Worm (Caenorhabditis elegans) whole organism, mixed stage, embryonic: ENCODE data around the gene Y57E12AL.2.

Source experiments
- M03D4.4 ChIP-seq: sonication (generic microtip); optimal IDR thresholded peaks from 2 replicates; lab custom pipeline; 2017; ENCODE audit warnings: mild to moderate bottlenecking, missing genetic modification characterization, missing compliant biosample characterization
- bed-3 ChIP-seq: fragments of 200-800 bp; sonication (Bioruptor generic); optimal IDR thresholded peaks from 3 replicates; lab custom pipeline; 2018; ENCODE audit warnings: mild to moderate bottlenecking, missing genetic modification characterization, moderate library complexity, missing compliant biosample characterization
- blmp-1 ChIP-seq: fragments of 150-350 bp; optimal IDR thresholded peaks from 2 replicates; lab custom pipeline; 2014; ENCODE audit warnings: missing biosample characterization, missing genetic modification characterization
- ceh-39 ChIP-seq: fragments of 150-350 bp; optimal IDR thresholded peaks from 2 replicates; lab custom pipeline; 2014; ENCODE audit warnings: missing biosample characterization, missing genetic modification characterization
- ceh-43 ChIP-seq: fragments of 200-800 bp; sonication (Bioruptor generic); optimal IDR thresholded peaks from 2 replicates; lab custom pipeline; 2018; ENCODE audit warnings: mild to moderate bottlenecking, missing genetic modification characterization, moderate library complexity, missing compliant biosample characterization
- ces-1 ChIP-seq: fragments of 150-350 bp; optimal IDR thresholded peaks from 2 replicates; lab custom pipeline; 2014; ENCODE audit warnings: missing biosample characterization, missing genetic modification reagents, missing genetic modification characterization
- cnd-1 ChIP-seq: fragments of 200-800 bp; sonication (Bioruptor generic); optimal IDR thresholded peaks from 2 replicates; lab custom pipeline; 2018; ENCODE audit warnings: mild to moderate bottlenecking, missing genetic modification characterization, missing compliant biosample characterization
- elt-1 ChIP-seq: sonication (generic microtip); optimal IDR thresholded peaks from 2 replicates; lab custom pipeline; 2017; ENCODE audit warnings: missing genetic modification characterization, mild to moderate bottlenecking, missing compliant biosample characterization, antibody characterized with exemption, moderate library complexity, borderline replicate concordance; ENCODE audit not compliant: insufficient read depth
- elt-3 ChIP-seq: fragments of 150-350 bp; optimal IDR thresholded peaks from 2 replicates; lab custom pipeline; 2014; ENCODE audit warnings: missing biosample characterization, missing genetic modification characterization
- ham-2 ChIP-seq: fragments of 200-800 bp; sonication (Bioruptor generic); optimal IDR thresholded peaks from 2 replicates; lab custom pipeline; 2018; ENCODE audit warnings: mild to moderate bottlenecking, missing genetic modification characterization, missing compliant biosample characterization
- lin-13 ChIP-seq: fragments of 150-350 bp; optimal IDR thresholded peaks from 2 replicates; lab custom pipeline; 2014; ENCODE audit warnings: missing biosample characterization, missing genetic modification characterization
- lin-32 ChIP-seq: fragments of 200-800 bp; sonication (Bioruptor generic); optimal IDR thresholded peaks from 2 replicates; lab custom pipeline; 2018; ENCODE audit warnings: mild to moderate bottlenecking, missing genetic modification characterization, missing compliant biosample characterization
- lsy-2 ChIP-seq: fragments of 150-350 bp; optimal IDR thresholded peaks from 2 replicates; lab custom pipeline; 2014; ENCODE audit warnings: missing biosample characterization, missing genetic modification characterization
- mab-5 ChIP-seq: fragments of 150-350 bp; optimal IDR thresholded peaks from 2 replicates; lab custom pipeline; 2014; ENCODE audit warnings: missing biosample characterization, missing genetic modification characterization
- mep-1 ChIP-seq: fragments of 150-350 bp; optimal IDR thresholded peaks from 2 replicates; lab custom pipeline; 2017; ENCODE audit warnings: missing biosample characterization, missing genetic modification reagents, missing genetic modification characterization, inconsistent platforms
- nhr-12 ChIP-seq: fragments of 150-350 bp; optimal IDR thresholded peaks from 2 replicates; lab custom pipeline; 2014; ENCODE audit warnings: missing biosample characterization, missing genetic modification characterization
- nhr-2 ChIP-seq: fragments of 150-350 bp; optimal IDR thresholded peaks from 2 replicates; lab custom pipeline; 2014; ENCODE audit warnings: missing biosample characterization, missing genetic modification characterization
- nhr-237 ChIP-seq: fragments of 150-350 bp; optimal IDR thresholded peaks from 2 replicates; lab custom pipeline; 2014; ENCODE audit warnings: missing biosample characterization, missing genetic modification characterization
- nhr-28 ChIP-seq: fragments of 150-350 bp; optimal IDR thresholded peaks from 2 replicates; lab custom pipeline; 2014; ENCODE audit warnings: missing biosample characterization, missing genetic modification characterization
- pha-4 ChIP-seq: fragments of 150-350 bp; optimal IDR thresholded peaks from 2 replicates; lab custom pipeline; 2018; ENCODE audit warnings: missing biosample characterization, missing genetic modification reagents, missing genetic modification characterization
- sem-2 ChIP-seq: fragments of 200-800 bp; sonication (Bioruptor generic); optimal IDR thresholded peaks from 2 replicates; lab custom pipeline; 2018; ENCODE audit warnings: mild to moderate bottlenecking, missing genetic modification characterization, missing compliant biosample characterization
- snpc-4 ChIP-seq: fragments of 150-350 bp; optimal IDR thresholded peaks from 2 replicates; lab custom pipeline; 2014; ENCODE audit warnings: missing biosample characterization, missing genetic modification characterization
- sptf-1 ChIP-seq: sonication (generic microtip); optimal IDR thresholded peaks from 2 replicates; lab custom pipeline; 2017; ENCODE audit warnings: mild to moderate bottlenecking, missing genetic modification characterization, moderate library complexity, missing compliant biosample characterization
- unc-120 ChIP-seq: sonication (generic microtip); optimal IDR thresholded peaks from 2 replicates; lab custom pipeline; 2017; ENCODE audit warnings: missing genetic modification characterization, missing compliant biosample characterization; ENCODE audit not compliant: poor library complexity, severe bottlenecking
- unc-39 ChIP-seq: fragments of 150-350 bp; optimal IDR thresholded peaks from 2 replicates; lab custom pipeline; 2014; ENCODE audit warnings: missing biosample characterization, missing genetic modification characterization
- unc-62 ChIP-seq: fragments of 150-350 bp; optimal IDR thresholded peaks from 2 replicates; lab custom pipeline; 2014; ENCODE audit warnings: missing biosample characterization, missing genetic modification reagents, missing genetic modification characterization
- zip-8 ChIP-seq: fragments of 150-350 bp; optimal IDR thresholded peaks from 2 replicates; lab custom pipeline; 2014; ENCODE audit warnings: missing biosample characterization, missing genetic modification characterization
- ztf-11 ChIP-seq: fragments of 150-350 bp; optimal IDR thresholded peaks from 2 replicates; lab custom pipeline; 2014; ENCODE audit warnings: missing biosample characterization, missing genetic modification characterization

Y57E12AL.2 gene

DNA sequence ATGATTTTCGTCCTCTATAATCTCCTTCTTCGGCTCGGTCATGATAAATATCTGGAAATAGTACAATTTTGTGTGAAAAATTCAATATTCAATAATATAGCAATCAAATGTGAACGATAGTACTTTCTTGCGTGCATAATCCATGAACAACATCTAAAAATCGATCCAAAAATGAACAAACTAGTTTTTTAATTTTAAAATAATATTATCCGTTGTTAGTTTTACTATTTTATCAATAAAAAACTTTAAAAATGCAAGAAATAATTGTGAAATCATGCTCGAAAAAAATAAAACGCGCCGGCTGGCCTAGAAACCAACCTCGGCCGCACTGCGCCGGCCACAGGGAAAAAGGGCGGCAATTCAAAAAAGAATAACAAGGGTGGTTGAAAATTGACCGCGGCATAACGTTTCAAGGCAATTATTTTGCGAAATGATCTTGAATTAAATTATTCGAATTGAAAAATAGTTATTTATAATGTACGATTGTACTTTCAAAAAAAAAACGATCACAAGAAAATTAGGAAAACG, 26.8 kb downstream of the Y57E12AL.2 start, which contains the start of gene mys-1:
Gene mys-1, minus strand, starts transcription at position 51 of the 528 bp plus-strand sequence.
- peak; percentile 51 for TF ChIP-seq lsy-2 (tag; lab: Kevin White, UChicago)
- no peak for TF ChIP-seq lin-32 (GFP tag; lab: Kevin White, UChicago)
- TF ChIP-seq lin-13 (tag; lab: Kevin White, UChicago), result peak; percentile 2
- no peak for TF ChIP-seq unc-39 (tag; lab: Kevin White, UChicago)
- TF ChIP-seq ceh-43 (GFP tag; lab: Kevin White, UChicago), result no peak
- TF ChIP-seq nhr-28, result no peak
- TF ChIP-seq sem-2 (GFP tag; lab: Kevin White, UChicago), result no peak
- no peak for TF ChIP-seq unc-62
- TF ChIP-seq ceh-39 (tag; lab: Kevin White, UChicago), result no peak
- no peak for TF ChIP-seq zip-8
- no peak for TF ChIP-seq M03D4.4 (tag; lab: Kevin White, UChicago)
- TF ChIP-seq sptf-1, result peak; percentile 22
- TF ChIP-seq bed-3 (GFP tag; lab: Kevin White, UChicago), result no peak
- no peak for TF ChIP-seq mep-1
- TF ChIP-seq nhr-12, result no peak
- no peak for TF ChIP-seq mab-5 (tag; lab: Kevin White, UChicago)

DNA sequence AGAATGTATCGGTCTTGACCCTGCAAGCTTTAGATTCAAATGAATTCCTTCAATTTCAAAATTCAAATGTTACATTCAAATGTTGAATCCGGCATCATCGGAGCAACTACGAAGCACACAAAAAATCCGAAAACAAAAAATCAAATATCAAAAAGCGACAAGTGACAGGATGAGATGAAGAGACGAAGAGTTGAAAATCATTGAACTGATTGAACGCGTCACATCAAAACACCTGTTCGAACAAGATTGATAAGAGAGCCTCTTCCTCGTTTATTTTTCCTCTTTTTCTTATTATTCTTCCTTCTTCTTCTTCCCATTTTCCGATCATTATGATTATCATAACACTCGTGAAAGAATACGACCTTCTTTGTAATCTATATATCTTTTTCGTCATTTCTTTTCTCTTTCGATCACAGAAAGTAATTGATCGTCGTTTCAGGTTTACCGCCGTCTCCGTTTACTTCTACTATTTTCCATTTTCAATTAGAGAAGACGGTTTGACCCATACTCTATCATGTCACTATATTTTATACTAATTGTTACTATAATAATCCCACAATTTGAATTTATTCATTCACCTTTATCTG, 27.7 kb downstream of the Y57E12AL.2 start, which contains the start of gene VC5.2:
Gene VC5.2, plus strand, starts transcription at position 439 of the 587 bp plus-strand sequence.
- peak; percentile 91 for TF ChIP-seq unc-62
- no peak for TF ChIP-seq mab-5 (tag; lab: Kevin White, UChicago)

DNA sequence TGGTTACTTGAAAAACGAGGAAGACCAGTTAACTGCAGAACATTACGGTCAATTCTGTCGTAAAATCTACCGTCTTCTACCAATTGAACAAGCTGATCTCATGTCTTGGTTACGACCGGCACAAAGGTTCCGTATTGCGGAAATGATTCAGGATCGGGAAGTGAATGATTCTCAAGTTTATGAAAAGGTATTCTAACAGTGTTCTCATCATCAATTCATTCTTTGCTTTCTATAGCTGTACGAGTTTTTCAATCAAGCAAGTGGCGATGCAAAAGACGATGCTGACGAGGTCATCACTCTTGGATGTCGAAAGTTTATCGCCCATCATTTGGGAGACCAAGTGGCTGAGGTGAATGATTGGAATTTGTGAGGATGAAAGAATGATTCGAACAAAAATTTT, 29.4 kb downstream of the Y57E12AL.2 start:
- no peak for TF ChIP-seq ces-1 (GFP tag; lab: Kevin White, UChicago)

DNA sequence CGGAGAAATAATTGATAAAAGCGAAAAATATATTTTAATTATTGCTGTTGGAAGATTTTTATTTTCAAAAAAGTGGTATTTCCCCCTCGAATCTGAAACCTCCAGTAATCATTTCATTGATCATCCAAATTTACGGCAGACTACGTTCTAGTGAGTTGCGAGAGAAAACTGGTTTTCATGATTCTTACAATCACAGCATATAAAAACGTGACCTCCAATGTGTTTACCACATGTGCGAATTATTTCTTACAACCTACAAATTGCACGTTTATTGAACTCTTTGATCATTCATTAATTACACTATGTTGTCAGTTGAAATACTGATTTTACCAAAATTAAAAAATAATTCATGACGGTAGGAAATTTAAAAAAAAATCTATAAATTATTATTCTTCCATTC, 31.3 kb downstream of the Y57E12AL.2 start:
- TF ChIP-seq bed-3 (GFP tag; lab: Kevin White, UChicago) (no peak), pha-4 (tag; lab: Kevin White, UChicago) (no peak), mep-1 (no peak), zip-8 (no peak), unc-120 (no peak), unc-39 (tag; lab: Kevin White, UChicago) (no peak), nhr-12 (no peak), cnd-1 (no peak), elt-1 (tag; lab: Kevin White, UChicago) (no peak), sptf-1 (no peak), snpc-4 (tag; lab: Kevin White, UChicago) (no peak), ztf-11 (tag; lab: Kevin White, UChicago) (no peak), lin-13 (tag; lab: Kevin White, UChicago) (no peak), sem-2 (GFP tag; lab: Kevin White, UChicago) (no peak)

DNA sequence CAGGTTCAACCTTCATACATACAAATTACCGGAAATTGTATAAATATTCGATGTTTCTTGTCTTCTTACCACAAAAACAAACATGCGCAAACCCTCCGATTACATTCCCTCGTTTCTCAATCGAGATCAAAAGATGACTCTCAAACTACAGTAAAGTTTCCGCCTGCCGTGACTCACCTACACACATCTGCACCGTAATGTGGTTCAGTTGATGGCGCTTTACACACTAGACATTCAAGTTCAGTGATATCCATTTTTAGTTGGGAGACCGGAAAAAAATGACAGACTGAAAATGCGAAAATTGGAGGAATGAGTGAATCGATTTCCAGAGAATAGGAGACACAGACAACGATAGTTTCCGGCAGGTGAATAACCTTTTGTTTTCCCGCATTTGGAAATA, 33.4 kb downstream of the Y57E12AL.2 start, which contains the start of gene nhr-286:
Gene nhr-286, minus strand, starts transcription at position 324 of the 400 bp plus-strand sequence.
- no peak for TF ChIP-seq ham-2 (GFP tag; lab: Kevin White, UChicago)
- no peak for TF ChIP-seq elt-3 (tag; lab: Kevin White, UChicago)
- no peak for TF ChIP-seq bed-3 (GFP tag; lab: Kevin White, UChicago)
- TF ChIP-seq unc-62, result no peak
- no peak for TF ChIP-seq blmp-1 (tag; lab: Kevin White, UChicago)
- TF ChIP-seq mep-1, result no peak

DNA sequence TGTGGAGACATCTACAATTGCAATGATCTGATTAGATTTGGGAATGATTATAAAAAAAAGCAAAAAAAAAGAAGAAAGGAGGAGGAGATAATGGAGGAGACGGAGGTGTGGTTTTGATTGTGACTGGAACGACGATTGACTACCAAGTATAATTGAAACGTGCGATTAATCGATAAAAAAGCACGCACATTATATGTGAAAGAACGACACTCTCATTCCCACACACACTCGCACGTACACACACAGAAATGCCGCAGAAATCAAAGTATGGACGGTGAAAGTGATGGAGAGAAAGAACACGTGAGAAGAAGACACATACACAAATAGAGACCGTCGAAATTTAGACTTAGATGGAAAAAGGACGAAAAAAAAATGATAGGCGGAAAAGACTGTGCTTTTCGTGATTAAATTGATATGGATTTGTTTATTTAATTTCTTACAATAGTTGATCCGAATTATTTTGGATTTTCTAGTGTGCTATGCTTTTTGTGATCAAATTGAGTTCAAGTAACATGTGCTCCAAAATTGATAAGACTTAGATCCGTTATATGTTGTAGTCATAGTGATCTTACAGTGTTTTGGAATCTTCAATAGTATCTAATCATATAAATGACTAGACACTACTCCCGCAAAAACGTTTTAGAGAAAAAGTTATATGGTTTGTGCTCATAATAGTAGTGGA, 36.0 kb downstream of the Y57E12AL.2 start, which contains the start of gene nhr-135:
Gene nhr-135, minus strand, starts transcription at position 51 of the 682 bp plus-strand sequence.
- TF ChIP-seq mep-1 (no peak), ceh-43 (GFP tag; lab: Kevin White, UChicago) (no peak), nhr-2 (no peak), bed-3 (GFP tag; lab: Kevin White, UChicago) (no peak), M03D4.4 (tag; lab: Kevin White, UChicago) (no peak), nhr-237 (tag; lab: Kevin White, UChicago) (no peak)
